Fruit fly (Drosophila melanogaster): ENCODE data around the gene Pp2B-14D.

DNA sequence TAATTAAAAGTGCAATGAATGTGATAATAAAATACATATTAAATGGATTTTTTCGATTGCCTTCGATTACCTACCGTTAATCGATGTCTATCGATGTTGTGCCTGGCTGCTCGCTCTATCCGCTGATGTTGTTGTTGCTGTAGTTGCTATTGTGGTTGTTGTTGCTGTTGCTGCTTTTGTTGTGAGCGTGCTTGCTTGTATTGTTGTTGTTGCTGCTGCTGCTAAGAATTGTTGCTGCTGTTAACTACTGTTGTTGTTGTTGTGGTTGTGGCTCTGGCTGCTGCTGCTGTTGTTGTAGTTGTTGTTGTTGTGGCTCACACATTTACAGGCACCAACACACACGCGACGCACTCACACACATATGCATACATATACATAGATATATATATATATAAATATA, 32.6 kb downstream of the Pp2B-14D start:
- no peak for TF ChIP-seq CG17359 (tag; optimal IDR thresholded peaks at IDR 0.05)
- TF ChIP-seq eyg (GFP tag; optimal IDR thresholded peaks at IDR 0.05), result no peak
- no peak for TF ChIP-seq phol (tag; optimal IDR thresholded peaks at IDR 0.05)
- no peak for TF ChIP-seq CG18262 (tag; optimal IDR thresholded peaks at IDR 0.05)
- TF ChIP-seq unpg (GFP tag; optimal IDR thresholded peaks at IDR 0.05), result no peak
- no peak for TF ChIP-seq Optix (GFP tag; IDR thresholded peaks at IDR 0.05)
- TF ChIP-seq insv (GFP tag; optimal IDR thresholded peaks at IDR 0.05), result no peak
- TF ChIP-seq mam (GFP tag; optimal IDR thresholded peaks at IDR 0.05), result no peak
- TF ChIP-seq CG5953 (GFP tag; IDR thresholded peaks at IDR 0.05), result no peak

All from whole organism, embryonic.